Fruit fly (Drosophila melanogaster) whole organism, embryonic: ENCODE measurements around the gene Pex5.
A peak's percentile ranks its signal among the peaks of the same experiment; 100 is the strongest.

Source experiments
- Atf6 ChIP-seq: fragments of 200-800 bp; sonication (Bioruptor generic); IDR thresholded peaks from 2 replicates; pipeline ENCODE4 v1.3.6; 2022; ENCODE audit warnings: missing biosample characterization, missing genetic modification characterization
- CG10321 ChIP-seq: fragments of 200-800 bp; sonication (Bioruptor generic); IDR thresholded peaks from 2 replicates; pipeline ENCODE4 v1.3.6; 2022; ENCODE audit warnings: missing biosample characterization, missing genetic modification characterization
- CG12659 ChIP-seq: fragments of 200-800 bp; sonication (Bioruptor generic); optimal IDR thresholded peaks from 3 replicates; lab custom pipeline; 2017; ENCODE audit warnings: mild to moderate bottlenecking, missing biosample characterization, missing genetic modification reagents, missing genetic modification characterization
- CG13287 ChIP-seq: fragments of 200-800 bp; sonication (Bioruptor generic); IDR thresholded peaks from 2 replicates; pipeline ENCODE4 v1.3.6; 2022; ENCODE audit warnings: missing biosample characterization, missing genetic modification characterization; ENCODE audit not compliant: partially characterized antibody
- CG14050 ChIP-seq: fragments of 200-800 bp; sonication (Bioruptor generic); IDR thresholded peaks from 3 replicates; pipeline ENCODE4 v1.3.6; 2022; ENCODE audit warnings: missing biosample characterization, missing genetic modification characterization
- CG15073 ChIP-seq: fragments of 200-800 bp; sonication (Bioruptor generic); optimal IDR thresholded peaks from 2 replicates; lab custom pipeline; 2016; ENCODE audit warnings: missing biosample characterization, missing genetic modification characterization
- CG1602 ChIP-seq: fragments of 200-800 bp; sonication (Bioruptor generic); optimal IDR thresholded peaks from 3 replicates; lab custom pipeline; 2016; ENCODE audit warnings: missing biosample characterization, missing genetic modification characterization
- CG17361 ChIP-seq: fragments of 200-800 bp; sonication (Bioruptor generic); IDR thresholded peaks from 3 replicates; pipeline ENCODE4 v1.3.6; 2022; ENCODE audit warnings: missing biosample characterization, missing genetic modification characterization
- CG18599 ChIP-seq: fragments of 200-800 bp; sonication (Bioruptor generic); optimal IDR thresholded peaks from 3 replicates; lab custom pipeline; 2017; ENCODE audit warnings: missing biosample characterization, missing genetic modification characterization, mild to moderate bottlenecking, moderate library complexity, missing genetic modification reagents
- CG18619 ChIP-seq: fragments of 200-800 bp; sonication (Bioruptor generic); optimal IDR thresholded peaks from 3 replicates; lab custom pipeline; 2017; ENCODE audit warnings: missing biosample characterization, mild to moderate bottlenecking, missing genetic modification characterization
- CG2678 ChIP-seq: fragments of 200-800 bp; sonication (Bioruptor generic); optimal IDR thresholded peaks from 3 replicates; lab custom pipeline; 2019; ENCODE audit warnings: missing biosample characterization, mild to moderate bottlenecking, missing genetic modification characterization, moderate library complexity
- CG31388 ChIP-seq: fragments of 200-800 bp; sonication (Bioruptor generic); optimal IDR thresholded peaks from 2 replicates; lab custom pipeline; 2016; ENCODE audit warnings: missing biosample characterization, missing genetic modification characterization
- CG6654 ChIP-seq: fragments of 200-800 bp; sonication (Bioruptor generic); optimal IDR thresholded peaks from 2 replicates; lab custom pipeline; 2017; ENCODE audit warnings: missing biosample characterization, mild to moderate bottlenecking, missing genetic modification characterization
- CG6765 ChIP-seq: fragments of 200-800 bp; sonication (Bioruptor generic); optimal IDR thresholded peaks from 3 replicates; lab custom pipeline; 2017; ENCODE audit warnings: missing biosample characterization, mild to moderate bottlenecking, missing genetic modification characterization
- CG6791 ChIP-seq: fragments of 200-800 bp; sonication (Bioruptor generic); IDR thresholded peaks from 3 replicates; pipeline ENCODE4 v1.3.6; 2022; ENCODE audit warnings: missing biosample characterization, missing genetic modification characterization; ENCODE audit not compliant: partially characterized antibody
- CG7928 ChIP-seq: fragments of 200-800 bp; sonication (Bioruptor generic); optimal IDR thresholded peaks from 2 replicates; lab custom pipeline; 2017; ENCODE audit warnings: missing biosample characterization, mild to moderate bottlenecking, missing genetic modification characterization
- CG9797 ChIP-seq: fragments of 200-800 bp; sonication (Bioruptor generic); optimal IDR thresholded peaks from 3 replicates; lab custom pipeline; 2018; ENCODE audit warnings: missing biosample characterization, mild to moderate bottlenecking, missing genetic modification characterization
- Camta ChIP-seq: fragments of 200-800 bp; sonication (Bioruptor generic); optimal IDR thresholded peaks from 2 replicates; lab custom pipeline; 2016; ENCODE audit warnings: missing biosample characterization, missing genetic modification characterization
- HLH3B ChIP-seq: fragments of 200-800 bp; sonication (Bioruptor generic); IDR thresholded peaks from 2 replicates; pipeline ENCODE4 v1.3.6; 2022; ENCODE audit warnings: missing biosample characterization, missing genetic modification characterization
- Hey ChIP-seq: fragments of 200-800 bp; sonication (Bioruptor generic); optimal IDR thresholded peaks from 3 replicates; lab custom pipeline; 2018; ENCODE audit warnings: missing biosample characterization, mild to moderate bottlenecking, missing genetic modification characterization
- HmgD ChIP-seq: fragments of 200-800 bp; sonication (Bioruptor generic); optimal IDR thresholded peaks from 3 replicates; lab custom pipeline; 2016; ENCODE audit warnings: missing biosample characterization, missing genetic modification characterization
- HmgZ ChIP-seq: fragments of 200-800 bp; sonication (Bioruptor generic); optimal IDR thresholded peaks from 2 replicates; lab custom pipeline; 2018; ENCODE audit warnings: missing biosample characterization, mild to moderate bottlenecking, missing genetic modification characterization
- Hmx ChIP-seq: fragments of 200-800 bp; sonication (Bioruptor generic); optimal IDR thresholded peaks from 2 replicates; lab custom pipeline; 2016; ENCODE audit warnings: missing biosample characterization, missing genetic modification characterization
- Lpt ChIP-seq: fragments of >200 bp; optimal IDR thresholded peaks from 2 replicates; lab custom pipeline; 2018; ENCODE audit warnings: missing biosample characterization, missing genetic modification characterization
- Med ChIP-seq: fragments of 200-800 bp; sonication (Bioruptor generic); peaks from one replicate; lab custom pipeline; 2016; ENCODE audit warnings: missing biosample characterization, missing genetic modification characterization, mild to moderate bottlenecking, inconsistent platforms, moderate library complexity
- Myb ChIP-seq: fragments of 200-800 bp; sonication (Bioruptor generic); optimal IDR thresholded peaks from 2 replicates; lab custom pipeline; 2016; ENCODE audit warnings: missing biosample characterization, missing genetic modification characterization
- NC2β ChIP-seq: fragments of 200-800 bp; sonication (Bioruptor generic); optimal IDR thresholded peaks from 2 replicates; lab custom pipeline; 2016; ENCODE audit warnings: missing biosample characterization, missing genetic modification characterization
- Oaz ChIP-seq: fragments of 200-800 bp; sonication (Bioruptor generic); IDR thresholded peaks from 2 replicates; pipeline ENCODE4 v1.3.6; 2022; ENCODE audit warnings: missing biosample characterization, missing genetic modification characterization
- Scr ChIP-seq: fragments of 200-800 bp; sonication (Bioruptor generic); IDR thresholded peaks from 2 replicates; pipeline ENCODE4 v1.3.6; 2022; ENCODE audit warnings: missing biosample characterization, missing genetic modification characterization; ENCODE audit not compliant: partially characterized antibody
- Usf ChIP-seq: fragments of 200-800 bp; sonication (Bioruptor generic); optimal IDR thresholded peaks from 2 replicates; lab custom pipeline; 2017; ENCODE audit warnings: missing genotype, missing biosample characterization, missing genetic modification characterization
- Vsx1 ChIP-seq: fragments of 200-800 bp; sonication (Bioruptor generic); optimal IDR thresholded peaks from 2 replicates; lab custom pipeline; 2017; ENCODE audit warnings: missing biosample characterization, mild to moderate bottlenecking, missing genetic modification characterization, missing genetic modification reagents
- ab ChIP-seq: fragments of 200-800 bp; sonication (Bioruptor generic); optimal IDR thresholded peaks from 2 replicates; lab custom pipeline; 2016; ENCODE audit warnings: missing biosample characterization, missing genetic modification characterization
- ac ChIP-seq: fragments of 200-800 bp; sonication (Bioruptor generic); optimal IDR thresholded peaks from 3 replicates; lab custom pipeline; 2017; ENCODE audit warnings: missing biosample characterization, mild to moderate bottlenecking, missing genetic modification characterization
- br ChIP-seq: fragments of >200 bp; optimal IDR thresholded peaks from 2 replicates; lab custom pipeline; 2017
- chm ChIP-seq: fragments of 200-800 bp; sonication (Bioruptor generic); IDR thresholded peaks from 2 replicates; pipeline ENCODE4 v1.3.6; 2022; ENCODE audit warnings: missing biosample characterization, missing genetic modification characterization
- ci ChIP-seq: fragments of 200-800 bp; sonication (Bioruptor generic); IDR thresholded peaks from 3 replicates; pipeline ENCODE4 v1.3.6; 2022; ENCODE audit warnings: missing biosample characterization, missing genetic modification characterization
- crol ChIP-seq: fragments of 200-800 bp; sonication (Bioruptor generic); IDR thresholded peaks from 2 replicates; pipeline ENCODE4 v1.3.6; 2022; ENCODE audit warnings: missing biosample characterization, missing genetic modification characterization
- cwo ChIP-seq: fragments of 200-800 bp; sonication (Bioruptor generic); optimal IDR thresholded peaks from 3 replicates; lab custom pipeline; 2017; ENCODE audit warnings: missing biosample characterization, missing genetic modification characterization, mild to moderate bottlenecking, moderate library complexity, missing genetic modification reagents
- disco-r ChIP-seq: fragments of 200-800 bp; sonication (Bioruptor generic); optimal IDR thresholded peaks from 2 replicates; lab custom pipeline; 2016; ENCODE audit warnings: missing biosample characterization, missing genetic modification characterization
- dpn ChIP-seq, 2 experiments: fragments of 200-800 bp; sonication (Bioruptor generic); optimal IDR thresholded peaks; 3 replicates each; lab custom pipeline; 2016; ENCODE audit warnings: missing biosample characterization in 2 of 2, missing genetic modification characterization in 2 of 2
- exex ChIP-seq: fragments of 200-800 bp; sonication (Bioruptor generic); optimal IDR thresholded peaks from 4 replicates; lab custom pipeline; 2018; ENCODE audit warnings: missing biosample characterization, mild to moderate bottlenecking, missing genetic modification characterization, moderate library complexity
- fru ChIP-seq: fragments of >200 bp; optimal IDR thresholded peaks from 2 replicates; lab custom pipeline; 2017
- hb ChIP-seq: fragments of 200-800 bp; sonication (Bioruptor generic); IDR thresholded peaks from 3 replicates; pipeline ENCODE4 v1.3.6; 2022; ENCODE audit warnings: missing biosample characterization, missing genetic modification characterization; ENCODE audit not compliant: partially characterized antibody
- mirr ChIP-seq: fragments of 200-800 bp; sonication (Bioruptor generic); optimal IDR thresholded peaks from 3 replicates; lab custom pipeline; 2018; ENCODE audit warnings: missing biosample characterization, mild to moderate bottlenecking, missing genetic modification characterization
- row ChIP-seq: fragments of 200-800 bp; sonication (Bioruptor generic); IDR thresholded peaks from 3 replicates; pipeline ENCODE4 v1.3.6; 2022; ENCODE audit warnings: missing biosample characterization, missing genetic modification characterization
- sima ChIP-seq: fragments of 200-800 bp; sonication (Bioruptor generic); optimal IDR thresholded peaks from 2 replicates; lab custom pipeline; 2016; ENCODE audit warnings: missing biosample characterization, missing genetic modification characterization
- sisA ChIP-seq: fragments of 200-800 bp; sonication (Bioruptor generic); IDR thresholded peaks from 2 replicates; pipeline ENCODE4 v1.3.6; 2022; ENCODE audit warnings: missing biosample characterization, missing genetic modification characterization
- sr ChIP-seq: fragments of 200-800 bp; sonication (Bioruptor generic); IDR thresholded peaks from 3 replicates; pipeline ENCODE4 v1.3.6; 2022; ENCODE audit warnings: missing biosample characterization, missing genetic modification characterization
- tup ChIP-seq: fragments of 200-800 bp; sonication (Bioruptor generic); optimal IDR thresholded peaks from 2 replicates; lab custom pipeline; 2016; ENCODE audit warnings: missing biosample characterization, mild to moderate bottlenecking, missing genetic modification characterization, moderate library complexity
- unpg ChIP-seq: fragments of 200-800 bp; sonication (Bioruptor generic); optimal IDR thresholded peaks from 3 replicates; lab custom pipeline; 2018; ENCODE audit warnings: missing biosample characterization, mild to moderate bottlenecking, missing genetic modification characterization, moderate library complexity
- vvl ChIP-seq: fragments of 200-800 bp; sonication (Bioruptor generic); IDR thresholded peaks from 2 replicates; pipeline ENCODE4 v1.3.6; 2022; ENCODE audit warnings: missing biosample characterization, missing genetic modification characterization
- zen ChIP-seq: fragments of 200-800 bp; sonication (Bioruptor generic); optimal IDR thresholded peaks from 3 replicates; lab custom pipeline; 2018; ENCODE audit warnings: missing biosample characterization, mild to moderate bottlenecking, missing genetic modification characterization, moderate library complexity
- zfh2 ChIP-seq: fragments of 200-800 bp; sonication (Bioruptor generic); optimal IDR thresholded peaks from 2 replicates; lab custom pipeline; 2016; ENCODE audit warnings: missing biosample characterization, missing genetic modification characterization

The Pex5 gene

dm6 chrX:1842875-1843274 lies 26.0 kb downstream of the Pex5 start (continued):
- no peak for TF ChIP-seq CG17361 (GFP tag; lab: Robert Waterston, UW)
- TF ChIP-seq Oaz (GFP tag; lab: Robert Waterston, UW): no peak
- no peak for TF ChIP-seq row (GFP tag; lab: Robert Waterston, UW)
- no peak for TF ChIP-seq CG18619 (GFP tag; lab: Kevin White, UChicago)
- TF ChIP-seq Camta (GFP tag; lab: Kevin White, UChicago): no peak
- TF ChIP-seq CG31388 (GFP tag; lab: Kevin White, UChicago): no peak
- TF ChIP-seq crol (GFP tag; lab: Robert Waterston, UW): peak; percentile 38
- no peak for TF ChIP-seq ab (GFP tag; lab: Kevin White, UChicago)
- TF ChIP-seq Lpt (GFP tag; lab: Kevin White, UChicago): no peak
- no peak for TF ChIP-seq Hmx (GFP tag; lab: Kevin White, UChicago)
- no peak for TF ChIP-seq CG6765 (GFP tag; lab: Kevin White, UChicago)
- no peak for TF ChIP-seq CG18599 (GFP tag; lab: Kevin White, UChicago)
- no peak for TF ChIP-seq hb
- TF ChIP-seq ac (GFP tag; lab: Kevin White, UChicago): no peak
- TF ChIP-seq Vsx1 (GFP tag; lab: Kevin White, UChicago): no peak
- no peak for TF ChIP-seq CG6791
- TF ChIP-seq dpn (GFP tag; optimal IDR thresholded peaks at IDR 0.05; lab: Kevin White, UChicago): no peak
- TF ChIP-seq mirr (GFP tag; lab: Kevin White, UChicago): peak; percentile 33
- no peak for TF ChIP-seq disco-r (GFP tag; lab: Kevin White, UChicago)
- no peak for TF ChIP-seq Scr (GFP tag; lab: Robert Waterston, UW)
- TF ChIP-seq ci (GFP tag; lab: Robert Waterston, UW): no peak
- peak; percentile 48; the same call in 1 of the 2 replicates for TF ChIP-seq vvl (GFP tag; lab: Robert Waterston, UW)
- TF ChIP-seq Myb (GFP tag; lab: Kevin White, UChicago): no peak
- TF ChIP-seq sisA (GFP tag; lab: Robert Waterston, UW): no peak
- no peak for TF ChIP-seq sima (GFP tag; lab: Kevin White, UChicago)
- peak; percentile 87 for TF ChIP-seq Med (GFP tag; lab: Kevin White, UChicago)
- no peak for TF ChIP-seq HLH3B
- TF ChIP-seq CG15073 (GFP tag; lab: Kevin White, UChicago): no peak
- no peak for TF ChIP-seq CG1602
- TF ChIP-seq chm: no peak
- peak; percentile 27 for TF ChIP-seq HmgZ (tag; lab: Kevin White, UChicago)
- no peak for TF ChIP-seq Atf6 (GFP tag; lab: Robert Waterston, UW)
- TF ChIP-seq zen (tag; lab: Kevin White, UChicago): no peak
- TF ChIP-seq unpg (GFP tag; lab: Kevin White, UChicago): no peak
- peak; percentile 5 for TF ChIP-seq CG2678
- no peak for TF ChIP-seq CG9797 (GFP tag; lab: Kevin White, UChicago)
- peak; percentile 34 for TF ChIP-seq exex (tag; lab: Kevin White, UChicago)
- no peak for TF ChIP-seq tup
- no peak for TF ChIP-seq Usf (GFP tag; lab: Kevin White, UChicago)
- no peak for TF ChIP-seq CG14050 (GFP tag; lab: Robert Waterston, UW)
- no peak for TF ChIP-seq CG6654 (GFP tag; lab: Kevin White, UChicago)
- TF ChIP-seq CG7928 (GFP tag; lab: Kevin White, UChicago): no peak
- peak; percentile 36; the same call in 1 of the 2 replicates for TF ChIP-seq CG10321
- TF ChIP-seq sr (GFP tag; lab: Robert Waterston, UW): peak; percentile 44; the same call in 1 of the 3 replicates
- TF ChIP-seq br (lab: Kevin White, UChicago): no peak
- TF ChIP-seq CG13287: no peak
- no peak for TF ChIP-seq CG12659 (GFP tag; lab: Kevin White, UChicago)
- TF ChIP-seq HmgD (GFP tag; lab: Kevin White, UChicago): no peak
- TF ChIP-seq zfh2 (GFP tag; lab: Kevin White, UChicago): no peak
- TF ChIP-seq NC2β (GFP tag; lab: Kevin White, UChicago): no peak
- no peak for TF ChIP-seq fru (lab: Kevin White, UChicago)
- TF ChIP-seq Hey (tag; lab: Kevin White, UChicago): peak; percentile 10
- peak; percentile 86 for TF ChIP-seq cwo (GFP tag; lab: Kevin White, UChicago)
